Fruit fly (Drosophila melanogaster): ENCODE measurements around the gene Srr.

DNA sequence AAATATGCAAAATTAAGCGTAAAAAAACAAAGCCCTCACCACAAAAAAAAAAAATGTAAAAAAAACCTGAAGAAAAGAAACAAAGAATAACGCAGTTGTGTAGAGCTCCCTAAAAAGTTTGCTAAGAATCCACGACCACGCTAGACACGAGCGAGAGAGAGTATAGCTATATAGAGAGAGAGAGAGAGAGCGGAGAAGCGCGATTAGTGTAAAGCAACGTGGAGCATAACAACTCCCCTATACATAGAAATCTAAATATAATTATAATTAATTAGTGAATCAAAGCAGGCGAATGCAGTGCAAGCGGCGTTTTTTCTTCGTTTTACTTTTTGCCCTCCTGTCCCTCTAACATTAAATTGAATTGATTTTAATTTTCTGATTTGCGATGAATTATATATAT is 5.8 kb upstream of the Srr start:
- no peak for TF ChIP-seq cic (GFP tag; optimal IDR thresholded peaks at IDR 0.05)
- no peak for TF ChIP-seq kay (GFP tag; ENCODE audit: borderline replicate concordance)
- TF ChIP-seq cnc (optimal IDR thresholded peaks at IDR 0.05) = no peak
- TF ChIP-seq tj (GFP tag; optimal IDR thresholded peaks at IDR 0.05) = no peak
- TF ChIP-seq Clk (GFP tag; optimal IDR thresholded peaks at IDR 0.05) = no peak
- no peak for TF ChIP-seq Crg-1 (GFP tag; optimal IDR thresholded peaks at IDR 0.05)
- no peak for TF ChIP-seq pad (GFP tag; optimal IDR thresholded peaks at IDR 0.05)
- no peak for TF ChIP-seq CG5204 (GFP tag; optimal IDR thresholded peaks at IDR 0.05)
- TF ChIP-seq bab1 (GFP tag; optimal IDR thresholded peaks at IDR 0.05) = no peak
- no peak for TF ChIP-seq CG14711 (tag; optimal IDR thresholded peaks at IDR 0.05)
- TF ChIP-seq CG33017 (tag; optimal IDR thresholded peaks at IDR 0.05) = no peak
- TF ChIP-seq ovo (GFP tag; optimal IDR thresholded peaks at IDR 0.05) = no peak
- TF ChIP-seq CG12768 (GFP tag; optimal IDR thresholded peaks at IDR 0.05) = no peak
